Fruit fly (Drosophila melanogaster): ENCODE results near the gene Toll-9.

DNA sequence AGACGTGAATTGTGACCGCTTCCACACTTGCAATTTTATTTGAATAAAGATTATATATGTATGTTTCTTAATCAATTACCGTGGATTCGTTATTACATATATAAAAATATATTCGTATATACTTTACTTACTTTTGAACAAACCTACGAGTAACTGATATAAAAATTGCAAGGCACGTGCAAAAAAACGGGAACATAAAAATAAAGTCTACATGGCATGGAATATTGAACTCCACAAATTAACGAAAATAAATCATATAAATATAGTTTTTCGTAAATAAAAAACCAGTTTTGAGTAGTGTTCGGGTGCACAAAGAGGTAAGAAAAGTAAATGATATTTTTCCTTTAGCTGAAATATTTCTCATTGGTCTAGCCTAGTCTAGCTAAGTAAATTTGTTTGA lies 24.2 kb downstream of the Toll-9 start, which contains the start of gene Spn77Bc:
- TF ChIP-seq psq (optimal IDR thresholded peaks at IDR 0.05) = no peak
- TF ChIP-seq Myc (optimal IDR thresholded peaks at IDR 0.05) = no peak
- TF ChIP-seq h (optimal IDR thresholded peaks at IDR 0.05) = no peak
- TF ChIP-seq insv (optimal IDR thresholded peaks at IDR 0.05) = no peak
- no peak for TF ChIP-seq ttk (optimal IDR thresholded peaks at IDR 0.05)
- TF ChIP-seq Sin3A (optimal IDR thresholded peaks at IDR 0.05) = no peak

All from Kc167 (cell line).